Worm (Caenorhabditis elegans): ENCODE results near the gene Y39B6A.69.

Y39B6A.69 gene

DNA sequence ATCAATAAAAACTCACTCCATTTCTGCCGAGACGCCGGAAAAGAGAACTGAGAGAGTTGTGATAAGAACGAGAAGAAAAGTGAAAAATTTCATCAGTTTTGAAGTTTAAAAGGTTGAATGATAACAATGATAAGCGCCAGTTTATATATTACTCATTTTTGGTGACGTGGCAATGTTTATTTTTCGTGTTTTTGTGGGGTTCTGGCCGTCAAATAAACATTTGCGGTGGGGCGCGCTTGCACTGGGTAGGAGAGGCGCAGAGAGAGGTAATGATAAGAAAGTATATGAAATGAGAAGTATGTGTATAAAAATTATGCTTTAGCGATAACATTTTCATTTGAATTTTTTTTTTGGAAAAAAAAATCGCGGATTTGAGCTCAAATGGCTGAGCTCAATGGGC is 6.4 kb upstream of the Y39B6A.69 start, which contains the start of gene Y39B6A.5 (continued):
- TF ChIP-seq nfya-1 (tag; optimal IDR thresholded peaks at IDR 0.05; ENCODE audit: borderline replicate concordance, insufficient read depth) (no peak), bed-2 (GFP tag; IDR thresholded peaks at IDR 0.05) (no peak), lin-40 (tag; optimal IDR thresholded peaks at IDR 0.05) (peak; percentile 55), nfyb-1 (GFP tag; IDR thresholded peaks at IDR 0.05) (peak; percentile 58; the same call in 1 of the 2 replicates), mcd-1 (GFP tag; IDR thresholded peaks at IDR 0.05) (peak; percentile 87), ztf-25 (GFP tag; IDR thresholded peaks at IDR 0.05) (no peak), ztf-22 (GFP tag; optimal IDR thresholded peaks at IDR 0.05) (peak; percentile 91), K12H6.12 (tag; optimal IDR thresholded peaks at IDR 0.05) (peak; percentile 6), tbp1 (GFP tag; optimal IDR thresholded peaks at IDR 0.05) (peak; percentile 64), cebp-1 (GFP tag; IDR thresholded peaks at IDR 0.05) (no peak; the same call in 1 of the 2 replicates), cebp-1 (tag; optimal IDR thresholded peaks at IDR 0.05) (peak; percentile 80), lin-54 (GFP tag; optimal IDR thresholded peaks at IDR 0.05) (peak; percentile 47), madf-10 (tag; optimal IDR thresholded peaks at IDR 0.05) (peak; percentile 34), ztf-18 (tag; optimal IDR thresholded peaks at IDR 0.05) (peak; percentile 25), nhr-80 (tag; optimal IDR thresholded peaks at IDR 0.05) (peak; percentile 97), snpc-4 (GFP tag; optimal IDR thresholded peaks at IDR 0.05) (no peak), snpc-4 (tag; optimal IDR thresholded peaks at IDR 0.05) (peak; percentile 26 to 60 (median 49)), F39B2.1 (GFP tag; IDR thresholded peaks at IDR 0.05) (no peak), tlf-1 (GFP tag; optimal IDR thresholded peaks at IDR 0.05) (peak; percentile 57)

DNA sequence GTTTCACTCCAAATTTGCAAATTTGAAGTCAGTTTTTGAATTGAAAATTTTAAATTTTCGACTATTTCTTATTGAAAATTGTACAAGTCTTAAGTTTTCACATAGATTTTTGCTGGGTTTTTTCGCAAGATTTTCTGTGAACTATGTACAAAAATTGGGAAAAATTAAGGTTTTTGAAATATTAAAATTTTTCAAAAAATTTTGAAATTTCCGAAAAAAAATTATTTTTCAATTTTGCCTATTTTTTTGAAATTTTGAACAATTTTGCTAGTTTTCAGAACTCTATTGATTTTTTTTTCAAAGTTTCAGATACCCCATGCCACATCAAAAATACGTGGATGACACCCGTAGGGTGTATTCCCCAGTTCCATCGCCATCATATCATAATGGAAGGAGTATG is 1.6 kb upstream of the Y39B6A.69 start, which contains the start of gene tsp-13:
Gene tsp-13 (plus strand): TSS at position 301 of the 400 bp plus-strand sequence.
- no peak for TF ChIP-seq attf-6 (GFP tag; IDR thresholded peaks at IDR 0.05)
- no peak for TF ChIP-seq C17E4.6 (GFP tag; IDR thresholded peaks at IDR 0.05)
- no peak for TF ChIP-seq ztf-28 (GFP tag; IDR thresholded peaks at IDR 0.05)
- no peak for TF ChIP-seq ama-1 (optimal IDR thresholded peaks at IDR 0.05)
- TF ChIP-seq ama-1 (GFP tag; optimal IDR thresholded peaks at IDR 0.05): no peak

DNA sequence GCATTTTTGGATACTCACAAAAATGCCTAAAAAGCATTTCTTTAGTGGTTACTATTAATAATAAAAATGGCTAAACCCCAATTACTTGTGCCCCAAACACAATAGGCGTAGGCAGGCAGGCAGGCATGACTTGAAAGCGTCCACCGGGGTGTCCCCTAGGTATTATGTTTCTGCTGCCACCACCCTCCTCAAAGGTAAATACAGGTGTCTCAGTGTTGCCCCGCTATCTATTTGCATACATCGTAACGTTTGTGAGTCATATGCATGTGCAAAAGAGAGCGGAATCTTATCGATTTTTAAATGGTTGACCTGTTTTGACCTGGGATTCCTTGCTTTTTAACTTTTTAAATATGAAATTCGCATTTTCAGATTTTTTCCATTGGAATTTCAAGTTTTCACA is 1.0 kb upstream of the Y39B6A.69 start:
- TF ChIP-seq aptf-2 (GFP tag; conservative IDR thresholded peaks at IDR 0.05) (no peak), tbx-9 (tag; optimal IDR thresholded peaks at IDR 0.05; ENCODE audit: borderline replicate concordance) (no peak)

DNA sequence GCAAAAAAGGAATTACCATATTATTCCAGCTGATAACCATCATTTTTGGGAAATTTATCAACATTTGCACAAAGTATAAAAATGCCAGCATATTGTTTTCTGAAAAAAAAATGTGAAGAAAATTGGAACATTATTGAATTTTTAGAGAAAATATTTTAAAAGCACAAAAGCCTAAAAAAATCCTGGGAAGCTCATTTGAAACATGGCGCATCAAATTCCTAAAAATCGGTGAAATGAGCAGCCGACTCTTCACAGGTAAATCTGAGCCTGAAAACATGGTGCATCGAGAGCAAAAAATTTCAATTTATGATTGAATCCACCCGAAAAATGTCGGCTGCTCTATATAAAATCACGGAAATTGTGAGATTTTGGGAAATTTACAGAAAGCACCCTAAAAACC is 3.2 kb downstream of the Y39B6A.69 start, which contains the start of gene Y39B6A.7:
Gene Y39B6A.7 (minus strand): TSS at position 101 of the 400 bp plus-strand sequence.
- TF ChIP-seq snpc-3.4 (tag; optimal IDR thresholded peaks at IDR 0.05) (no peak), attf-6 (GFP tag; IDR thresholded peaks at IDR 0.05) (no peak)

DNA sequence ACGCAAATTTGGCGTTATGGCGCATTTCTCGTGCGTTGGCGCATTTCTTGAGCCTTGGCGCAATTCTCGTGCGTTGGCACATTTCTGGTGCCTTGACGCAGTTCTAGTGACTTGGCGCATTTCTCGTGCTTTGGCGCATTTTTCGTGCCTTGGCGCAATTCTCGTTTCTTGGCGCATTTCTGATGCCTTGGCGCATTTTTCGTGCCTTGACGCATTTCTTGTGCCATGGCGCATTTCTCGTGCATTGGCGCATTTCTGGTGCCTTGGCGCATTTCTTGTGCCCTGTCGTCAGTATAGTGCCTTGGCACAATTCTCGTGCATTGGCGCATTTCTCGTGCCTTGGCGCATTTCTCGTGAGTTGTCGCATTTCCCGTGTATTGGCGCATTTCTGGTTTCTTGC is 3.9 kb downstream of the Y39B6A.69 start:
- TF ChIP-seq zfh-2 (GFP tag; conservative IDR thresholded peaks at IDR 0.05): peak; percentile 46
- no peak for TF ChIP-seq C06A6.2 (GFP tag; conservative IDR thresholded peaks at IDR 0.05)
- TF ChIP-seq mxl-1 (tag; optimal IDR thresholded peaks at IDR 0.05): no peak
- TF ChIP-seq nfya-1 (tag; optimal IDR thresholded peaks at IDR 0.05; ENCODE audit: borderline replicate concordance, insufficient read depth): no peak
- no peak for TF ChIP-seq madf-3 (GFP tag; IDR thresholded peaks at IDR 0.05)
- TF ChIP-seq ztf-18 (tag; optimal IDR thresholded peaks at IDR 0.05): peak; percentile 71
- no peak for TF ChIP-seq mcd-1 (GFP tag; IDR thresholded peaks at IDR 0.05)

DNA sequence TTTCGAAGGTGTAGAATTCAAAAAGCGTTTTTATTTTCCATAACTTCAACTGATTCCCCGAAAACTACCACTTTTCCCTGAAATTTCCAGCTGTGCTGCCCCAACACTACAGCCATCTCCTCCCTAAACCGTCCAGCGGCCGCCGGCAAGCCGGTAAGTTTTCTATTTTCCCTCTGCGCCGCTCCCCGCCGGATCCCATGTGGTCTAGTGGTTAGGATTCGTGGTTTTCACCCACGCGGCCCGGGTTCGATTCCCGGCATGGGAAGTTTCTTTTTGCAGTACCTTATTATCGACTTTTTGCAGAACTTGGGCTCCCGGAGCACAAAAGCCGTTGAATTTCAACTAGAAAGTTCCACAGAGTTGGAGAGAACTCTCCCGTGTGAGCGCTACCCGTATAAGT is 9.6 kb downstream of the Y39B6A.69 start:
- TF ChIP-seq attf-6 (GFP tag; IDR thresholded peaks at IDR 0.05) (no peak), rec-8 (tag; optimal IDR thresholded peaks at IDR 0.05) (peak in 1 of 2 experiments; percentile 33), ama-1 (optimal IDR thresholded peaks at IDR 0.05) (no peak), ama-1 (GFP tag; optimal IDR thresholded peaks at IDR 0.05) (peak in 1 of 2 experiments; percentile 2), sptf-2 (GFP tag; optimal IDR thresholded peaks at IDR 0.05) (no peak), F57C9.4 (tag; optimal IDR thresholded peaks at IDR 0.05) (no peak), ztf-18 (tag; optimal IDR thresholded peaks at IDR 0.05) (peak; percentile 58), nhr-90 (tag; optimal IDR thresholded peaks at IDR 0.05) (peak; percentile 21), madf-6 (GFP tag; IDR thresholded peaks at IDR 0.05) (no peak), egrh-3 (GFP tag; IDR thresholded peaks at IDR 0.05) (peak; percentile 65), attf-3 (GFP tag; conservative IDR thresholded peaks at IDR 0.05) (0 out of 2 replicates have a peak, but pooled peaks have one; percentile 28), Y53G8AR.9 (GFP tag; conservative IDR thresholded peaks at IDR 0.05) (no peak), Y79H2A.3 (GFP tag; conservative IDR thresholded peaks at IDR 0.05) (no peak), B0261.1 (tag; optimal IDR thresholded peaks at IDR 0.05) (peak; percentile 71)
